Worm (Caenorhabditis elegans): Measurements from ENCODE around the gene srx-114.

Gene srx-114

ce11 chrII:5473946-5474423 is 41.0 kb upstream of the srx-114 start, which contains the start of gene mrps-16 (continued):
- TF ChIP-seq zip-11 (GFP tag; IDR thresholded peaks at IDR 0.05) (no peak), dmd-8 (GFP tag; IDR thresholded peaks at IDR 0.05) (no peak), aha-1 (tag) (peak; percentile 89), lim-7 (GFP tag; IDR thresholded peaks at IDR 0.05) (no peak), Y5F2A.4 (GFP tag; optimal IDR thresholded peaks at IDR 0.05) (no peak), Y105C5A.15 (GFP tag; IDR thresholded peaks at IDR 0.05) (no peak), attf-4 (tag; optimal IDR thresholded peaks at IDR 0.05) (no peak), madf-5 (GFP tag; IDR thresholded peaks at IDR 0.05) (no peak), D1046.2 (GFP tag; IDR thresholded peaks at IDR 0.05) (no peak), jun-1 (tag; optimal IDR thresholded peaks at IDR 0.05) (no peak), spr-1 (tag; optimal IDR thresholded peaks at IDR 0.05) (no peak), ztf-7 (tag; optimal IDR thresholded peaks at IDR 0.05) (no peak), mxl-2 (GFP tag; conservative IDR thresholded peaks at IDR 0.05) (no peak), gei-8 (GFP tag; optimal IDR thresholded peaks at IDR 0.05) (no peak), ceh-20 (GFP tag; IDR thresholded peaks at IDR 0.05) (no peak), ceh-32 (tag; optimal IDR thresholded peaks at IDR 0.05; ENCODE audit: poor library complexity) (no peak), nhr-42 (GFP tag; IDR thresholded peaks at IDR 0.05) (no peak), rbr-2 (tag; optimal IDR thresholded peaks at IDR 0.05) (peak; percentile 42), dve-1 (tag; optimal IDR thresholded peaks at IDR 0.05; ENCODE audit: insufficient read depth) (peak; percentile 68), daf-19 (GFP tag; conservative IDR thresholded peaks at IDR 0.05) (0 out of 2 replicates have a peak, but pooled peaks have one; percentile 48), nhr-11 (tag; optimal IDR thresholded peaks at IDR 0.05) (no peak), nhr-6 (tag; optimal IDR thresholded peaks at IDR 0.05) (peak; percentile 30), ama-1 (optimal IDR thresholded peaks at IDR 0.05) (no peak), lsy-2 (tag; optimal IDR thresholded peaks at IDR 0.05) (peak in 1 of 2 experiments; percentile 82), nhr-48 (tag; optimal IDR thresholded peaks at IDR 0.05) (no peak), ztf-11 (tag; optimal IDR thresholded peaks at IDR 0.05) (no peak), lin-38 (GFP tag; IDR thresholded peaks at IDR 0.05) (peak; percentile 65), mes-2 (tag; optimal IDR thresholded peaks at IDR 0.05; ENCODE audit: poor library complexity, severe bottlenecking) (peak; percentile 72), hlh-30 (tag; optimal IDR thresholded peaks at IDR 0.05; ENCODE audit: insufficient read depth) (peak; percentile 44), daf-8 (GFP tag; IDR thresholded peaks at IDR 0.05) (no peak), nhr-41 (GFP tag; IDR thresholded peaks at IDR 0.05) (no peak), unc-62 (GFP tag; optimal IDR thresholded peaks at IDR 0.05 in 1 of 2) (peak in 1 of 2 experiments; percentile 24), unc-62 (tag; optimal IDR thresholded peaks at IDR 0.05) (no peak)

ce11 chrII:5465729-5466408 is 32.9 kb upstream of the srx-114 start, which contains the start of gene clr-1:
TSS of gene clr-1 (plus strand) at chrII:5466358.
- TF ChIP-seq hif-1 (tag; optimal IDR thresholded peaks at IDR 0.05) (no peak), set-16 (GFP tag; IDR thresholded peaks at IDR 0.05) (no peak), php-3 (GFP tag; IDR thresholded peaks at IDR 0.05) (0 out of 2 replicates have a peak, but pooled peaks have one; percentile 32), Y105C5A.15 (GFP tag; IDR thresholded peaks at IDR 0.05) (no peak), ces-1 (GFP tag; optimal IDR thresholded peaks at IDR 0.05) (no peak), mxl-2 (GFP tag; conservative IDR thresholded peaks at IDR 0.05) (no peak), ztf-7 (tag; optimal IDR thresholded peaks at IDR 0.05) (no peak), lin-38 (GFP tag; IDR thresholded peaks at IDR 0.05) (peak; percentile 33; the same call in 1 of the 2 replicates), nhr-28 (tag; optimal IDR thresholded peaks at IDR 0.05) (no peak), nhr-76 (tag; optimal IDR thresholded peaks at IDR 0.05) (no peak), zfp-2 (tag; optimal IDR thresholded peaks at IDR 0.05) (no peak), daf-19 (GFP tag; conservative IDR thresholded peaks at IDR 0.05) (0 out of 2 replicates have a peak, but pooled peaks have one; percentile 36), fos-1 (tag; optimal IDR thresholded peaks at IDR 0.05) (no peak), unc-62 (GFP tag; optimal IDR thresholded peaks at IDR 0.05 in 1 of 2) (peak in 1 of 2 experiments; percentile 29), unc-62 (tag; optimal IDR thresholded peaks at IDR 0.05) (no peak)
